Worm (Caenorhabditis elegans): Measurements from ENCODE around the gene F42A6.2.
"Not testable (repeated sequence)": the region's sequence is repeated elsewhere in the genome, so short reads cannot be mapped to it uniquely, and the experiment has no call there.

ce11 chrIV:3331758-3332157, 9.5 kb upstream of the F42A6.2 start, which contains the start of gene F42A6.5:
- TF ChIP-seq hmg-4 (GFP tag; optimal IDR thresholded peaks at IDR 0.05); hnd-1 (tag; optimal IDR thresholded peaks at IDR 0.05); ama-1 (optimal IDR thresholded peaks at IDR 0.05); scrt-1 (GFP tag; IDR thresholded peaks at IDR 0.05); sea-1 (GFP tag; conservative IDR thresholded peaks at IDR 0.05): not testable (repeated sequence)

Measured in whole organism, early embryonic.